Fruit fly (Drosophila melanogaster) whole organism, prepupa: ENCODE data around the gene Bap111.

Experiments used
- CG10669 ChIP-seq: fragments of 200-800 bp; sonication (Bioruptor generic); optimal IDR thresholded peaks from 3 replicates; lab custom pipeline; 2018; ENCODE audit warnings: missing biosample characterization, mild to moderate bottlenecking, missing genetic modification characterization, moderate library complexity
- CG11294 ChIP-seq: fragments of 200-800 bp; sonication (Bioruptor generic); IDR thresholded peaks from 2 replicates; pipeline ENCODE4 v1.3.6; 2022; ENCODE audit warnings: missing biosample characterization, missing genetic modification characterization
- CG15336 ChIP-seq: fragments of 200-800 bp; sonication (Bioruptor generic); IDR thresholded peaks from 2 replicates; pipeline ENCODE4 v1.3.6; 2022; ENCODE audit warnings: missing biosample characterization, missing genetic modification characterization
- CG16779 ChIP-seq: fragments of 200-800 bp; sonication (Bioruptor generic); optimal IDR thresholded peaks from 3 replicates; lab custom pipeline; 2017; ENCODE audit warnings: missing biosample characterization, mild to moderate bottlenecking, missing genetic modification characterization
- CG31627 ChIP-seq: fragments of 200-800 bp; sonication (Bioruptor generic); optimal IDR thresholded peaks from 3 replicates; lab custom pipeline; 2016; ENCODE audit warnings: missing biosample characterization, missing genetic modification characterization
- CG32006 ChIP-seq: fragments of 200-800 bp; sonication (Bioruptor generic); optimal IDR thresholded peaks from 3 replicates; lab custom pipeline; 2017; ENCODE audit warnings: missing biosample characterization, mild to moderate bottlenecking, missing genetic modification characterization
- CG34406 ChIP-seq: fragments of 200-800 bp; sonication (Bioruptor generic); optimal IDR thresholded peaks from 3 replicates; lab custom pipeline; 2016; ENCODE audit warnings: missing biosample characterization, missing genetic modification characterization
- CG3919 ChIP-seq: fragments of 200-800 bp; sonication (Bioruptor generic); optimal IDR thresholded peaks from 3 replicates; lab custom pipeline; 2016; ENCODE audit warnings: missing biosample characterization, missing genetic modification characterization
- CG4318 ChIP-seq: fragments of 200-800 bp; sonication (Bioruptor generic); optimal IDR thresholded peaks from 3 replicates; lab custom pipeline; 2017; ENCODE audit warnings: missing biosample characterization, mild to moderate bottlenecking, missing genetic modification characterization
- CG6163 ChIP-seq: fragments of 200-800 bp; sonication (Bioruptor generic); IDR thresholded peaks from 3 replicates; pipeline ENCODE4 v1.3.6; 2022; ENCODE audit warnings: missing biosample characterization, missing genetic modification characterization
- CG6276 ChIP-seq: fragments of 200-800 bp; sonication (Bioruptor generic); optimal IDR thresholded peaks from 2 replicates; lab custom pipeline; 2017; ENCODE audit warnings: missing biosample characterization, mild to moderate bottlenecking, missing genetic modification characterization
- CG6792 ChIP-seq: fragments of 200-800 bp; sonication (Bioruptor generic); optimal IDR thresholded peaks from 3 replicates; lab custom pipeline; 2016; ENCODE audit warnings: missing biosample characterization, missing genetic modification characterization
- CG6808 ChIP-seq: fragments of 200-800 bp; sonication (Bioruptor generic); optimal IDR thresholded peaks from 3 replicates; lab custom pipeline; 2017; ENCODE audit warnings: missing biosample characterization, missing genetic modification characterization, mild to moderate bottlenecking, moderate library complexity, missing genetic modification reagents
- CG7368 ChIP-seq: fragments of 200-800 bp; sonication (Bioruptor generic); optimal IDR thresholded peaks from 3 replicates; lab custom pipeline; 2016; ENCODE audit warnings: missing biosample characterization, missing genetic modification characterization
- CG8119 ChIP-seq: fragments of 200-800 bp; sonication (Bioruptor generic); IDR thresholded peaks from 3 replicates; pipeline ENCODE4 v1.3.6; 2022; ENCODE audit warnings: missing biosample characterization, missing genetic modification characterization
- CG8632 ChIP-seq: fragments of 200-800 bp; sonication (Bioruptor generic); optimal IDR thresholded peaks from 3 replicates; lab custom pipeline; 2016; ENCODE audit warnings: missing biosample characterization, missing genetic modification characterization
- Eip75B ChIP-seq: fragments of 200-800 bp; sonication (Bioruptor generic); optimal IDR thresholded peaks from 3 replicates; lab custom pipeline; 2016; ENCODE audit warnings: missing biosample characterization, missing genetic modification characterization
- Eip78C ChIP-seq: fragments of 200-800 bp; sonication (Bioruptor generic); peaks from one replicate; lab custom pipeline; 2016; ENCODE audit warnings: missing biosample characterization, missing genetic modification characterization
- Eip93F ChIP-seq: fragments of 200-800 bp; sonication (Bioruptor generic); optimal IDR thresholded peaks from 2 replicates; lab custom pipeline; 2016; ENCODE audit warnings: missing biosample characterization, mild to moderate bottlenecking, missing genetic modification characterization
- Ets21C ChIP-seq: fragments of 200-800 bp; sonication (Bioruptor generic); optimal IDR thresholded peaks from 3 replicates; lab custom pipeline; 2016; ENCODE audit warnings: missing biosample characterization, missing genetic modification characterization
- Hr39 ChIP-seq: fragments of 200-800 bp; sonication (Bioruptor generic); optimal IDR thresholded peaks from 2 replicates; lab custom pipeline; 2016; ENCODE audit warnings: missing biosample characterization, missing genetic modification characterization
- Hr4 ChIP-seq: fragments of 200-800 bp; sonication (Bioruptor generic); optimal IDR thresholded peaks from 3 replicates; lab custom pipeline; 2016; ENCODE audit warnings: missing biosample characterization, missing genetic modification characterization
- Lpt ChIP-seq: fragments of 200-800 bp; sonication (Bioruptor generic); optimal IDR thresholded peaks from 3 replicates; lab custom pipeline; 2016; ENCODE audit warnings: missing biosample characterization, missing genetic modification characterization
- OdsH ChIP-seq: fragments of 200-800 bp; sonication (Bioruptor generic); optimal IDR thresholded peaks from 3 replicates; lab custom pipeline; 2016; ENCODE audit warnings: missing biosample characterization, missing genetic modification characterization
- Sox102F ChIP-seq: fragments of 200-800 bp; sonication (Bioruptor generic); optimal IDR thresholded peaks from 2 replicates; lab custom pipeline; 2016; ENCODE audit warnings: missing biosample characterization, mild to moderate bottlenecking, missing genetic modification characterization
- Sox14 ChIP-seq: fragments of 200-800 bp; sonication (Bioruptor generic); optimal IDR thresholded peaks from 3 replicates; lab custom pipeline; 2016; ENCODE audit warnings: missing biosample characterization, missing genetic modification characterization
- Sox15 ChIP-seq: fragments of 200-800 bp; sonication (Bioruptor generic); optimal IDR thresholded peaks from 3 replicates; lab custom pipeline; 2016; ENCODE audit warnings: missing biosample characterization, missing genetic modification characterization
- achi ChIP-seq: fragments of 200-800 bp; sonication (Bioruptor generic); optimal IDR thresholded peaks from 3 replicates; lab custom pipeline; 2016; ENCODE audit warnings: missing biosample characterization, missing genetic modification characterization
- acj6 ChIP-seq: fragments of 200-800 bp; sonication (Bioruptor generic); optimal IDR thresholded peaks from 3 replicates; lab custom pipeline; 2016; ENCODE audit warnings: missing biosample characterization, missing genetic modification characterization
- cyc ChIP-seq: fragments of 200-800 bp; sonication (Bioruptor generic); optimal IDR thresholded peaks from 3 replicates; lab custom pipeline; 2016; ENCODE audit warnings: missing biosample characterization, missing genetic modification characterization
- dac ChIP-seq: fragments of 200-800 bp; sonication (Bioruptor generic); optimal IDR thresholded peaks from 2 replicates; lab custom pipeline; 2017; ENCODE audit warnings: missing biosample characterization, mild to moderate bottlenecking, missing genetic modification characterization
- dsx ChIP-seq: fragments of 200-800 bp; optimal IDR thresholded peaks from 3 replicates; lab custom pipeline; 2019; ENCODE audit warnings: missing biosample characterization, mild to moderate bottlenecking, missing genetic modification characterization, moderate library complexity; ENCODE audit not compliant: poor library complexity, severe bottlenecking
- eg ChIP-seq: fragments of 200-800 bp; sonication (Bioruptor generic); IDR thresholded peaks from 3 replicates; pipeline ENCODE4 v1.3.6; 2022; ENCODE audit warnings: missing biosample characterization, missing genetic modification characterization
- esn ChIP-seq: fragments of 200-800 bp; sonication (Bioruptor generic); optimal IDR thresholded peaks from 2 replicates; lab custom pipeline; 2016; ENCODE audit warnings: missing biosample characterization, mild to moderate bottlenecking, missing genetic modification characterization, moderate library complexity
- fd59A ChIP-seq: fragments of 200-800 bp; sonication (Bioruptor generic); optimal IDR thresholded peaks from 2 replicates; lab custom pipeline; 2017; ENCODE audit warnings: missing biosample characterization, mild to moderate bottlenecking, missing genetic modification characterization, missing genetic modification reagents
- fkh ChIP-seq: fragments of 200-800 bp; sonication (Bioruptor generic); optimal IDR thresholded peaks from 3 replicates; lab custom pipeline; 2017; ENCODE audit warnings: missing biosample characterization, mild to moderate bottlenecking, missing genetic modification characterization, moderate library complexity
- lz ChIP-seq: fragments of 200-800 bp; sonication (Bioruptor generic); optimal IDR thresholded peaks from 3 replicates; lab custom pipeline; 2016; ENCODE audit warnings: missing biosample characterization, missing genetic modification characterization
- pdm3 ChIP-seq: fragments of 200-800 bp; sonication (Bioruptor generic); optimal IDR thresholded peaks from 3 replicates; lab custom pipeline; 2016; ENCODE audit warnings: missing biosample characterization, missing genetic modification characterization
- salr ChIP-seq, 2 experiments: fragments of 200-800 bp; sonication (Bioruptor generic); optimal IDR thresholded peaks; 3 replicates each; lab custom pipeline; 2016 to 2018; ENCODE audit warnings: missing biosample characterization in 2 of 2, missing genetic modification characterization in 2 of 2, mild to moderate bottlenecking in 1 of 2
- spab ChIP-seq: fragments of 200-800 bp; sonication (Bioruptor generic); optimal IDR thresholded peaks from 2 replicates; lab custom pipeline; 2017; ENCODE audit warnings: missing biosample characterization, mild to moderate bottlenecking, missing genetic modification characterization, missing genetic modification reagents
- ss ChIP-seq, 2 experiments: fragments of 200-800 bp; sonication (Bioruptor generic); optimal IDR thresholded peaks; 2 replicates in 1 of 2; 3 replicates in 1 of 2; lab custom pipeline; 2017 to 2018; ENCODE audit warnings: mild to moderate bottlenecking in 2 of 2, missing biosample characterization in 2 of 2, missing genetic modification characterization in 2 of 2, moderate library complexity in 1 of 2
- svp ChIP-seq: fragments of 200-800 bp; sonication (Bioruptor generic); peaks from one replicate; lab custom pipeline; 2016; ENCODE audit warnings: missing biosample characterization, missing genetic modification characterization
- topi ChIP-seq: fragments of 200-800 bp; sonication (Bioruptor generic); optimal IDR thresholded peaks from 3 replicates; lab custom pipeline; 2016; ENCODE audit warnings: missing biosample characterization, missing genetic modification characterization
- vri ChIP-seq: fragments of 200-800 bp; sonication (Bioruptor generic); optimal IDR thresholded peaks from 3 replicates; lab custom pipeline; 2016; ENCODE audit warnings: missing biosample characterization, mild to moderate bottlenecking, missing genetic modification characterization

Gene Bap111

dm6 chrX:9119671-9120364, 29.3 kb upstream of the Bap111 start:
- TF ChIP-seq spab (GFP tag; lab: Kevin White, UChicago) (no peak), svp (peak; percentile 53), CG6792 (GFP tag; lab: Kevin White, UChicago) (no peak), Eip78C (GFP tag; lab: Kevin White, UChicago) (peak; percentile 49), CG3919 (peak; percentile 2), Sox15 (GFP tag; lab: Kevin White, UChicago) (no peak), lz (GFP tag; lab: Kevin White, UChicago) (no peak), CG32006 (GFP tag; lab: Kevin White, UChicago) (peak; percentile 32), fd59A (no peak), fkh (GFP tag; lab: Kevin White, UChicago) (no peak), CG7368 (GFP tag; lab: Kevin White, UChicago) (no peak), CG8632 (GFP tag; lab: Kevin White, UChicago) (no peak), Sox102F (GFP tag; lab: Kevin White, UChicago) (no peak), CG6163 (0 out of 3 replicates have a peak, but pooled peaks have one; percentile 25), CG11294 (no peak), CG4318 (GFP tag; lab: Kevin White, UChicago) (no peak)

DNA sequence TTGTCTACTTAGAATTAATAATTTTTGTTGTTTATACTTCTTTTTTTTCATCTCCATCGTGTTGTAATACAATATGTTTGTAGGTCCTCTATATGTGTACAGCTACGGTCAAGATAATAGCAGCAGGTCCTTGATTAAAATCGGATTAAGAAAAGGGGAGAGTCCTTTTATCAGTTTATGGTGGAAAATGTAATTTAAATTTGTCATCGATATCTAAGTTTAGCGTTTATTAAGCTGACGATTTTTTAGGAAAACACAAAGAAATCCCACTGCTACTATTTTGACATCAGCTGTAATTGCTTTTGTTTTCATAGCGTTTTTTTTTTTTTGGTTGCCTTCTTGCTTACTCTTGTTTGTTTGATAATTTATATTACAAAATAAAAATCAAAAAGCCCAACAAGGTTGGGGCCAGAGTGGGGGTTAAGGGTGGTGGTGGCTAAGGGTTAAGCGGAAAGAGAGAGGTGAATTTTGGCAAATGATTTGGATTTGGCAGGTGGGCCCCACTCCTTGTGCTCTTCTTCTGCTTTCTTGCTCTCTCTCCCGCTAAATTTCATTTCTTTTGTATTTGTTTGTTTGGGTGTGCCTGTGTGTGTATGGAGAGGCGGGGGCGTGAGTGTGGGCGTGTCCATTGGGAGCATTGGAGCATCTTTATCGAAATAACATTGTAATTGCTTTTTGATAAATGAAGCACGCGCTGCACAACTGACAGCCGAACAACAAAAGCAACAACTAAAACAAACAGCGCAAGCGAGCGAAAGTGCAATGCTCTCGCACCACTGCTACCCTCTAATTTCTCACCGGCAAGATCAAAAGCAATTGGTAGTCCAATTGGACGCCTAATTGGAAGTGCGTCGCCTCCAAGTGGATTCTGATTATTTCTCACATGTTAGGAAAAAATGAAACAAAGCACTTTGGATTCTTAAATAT, 28.0 kb upstream of the Bap111 start:
- TF ChIP-seq acj6 (GFP tag; lab: Kevin White, UChicago): peak; percentile 18
- TF ChIP-seq esn (GFP tag; lab: Kevin White, UChicago): peak; percentile 44
- TF ChIP-seq Eip93F: no peak
- TF ChIP-seq spab (GFP tag; lab: Kevin White, UChicago): peak; percentile 18
- TF ChIP-seq Sox15 (GFP tag; lab: Kevin White, UChicago): no peak
- peak; percentile 40 for TF ChIP-seq Sox14 (GFP tag; lab: Kevin White, UChicago)
- TF ChIP-seq Lpt (GFP tag; lab: Kevin White, UChicago): no peak
- peak; percentile 28; the same call in 1 of the 3 replicates for TF ChIP-seq CG6163
- TF ChIP-seq CG6808 (GFP tag; lab: Kevin White, UChicago): peak; percentile 9
- no peak for TF ChIP-seq ss (GFP tag; optimal IDR thresholded peaks at IDR 0.05; lab: Kevin White, UChicago)
- TF ChIP-seq pdm3 (GFP tag; lab: Kevin White, UChicago): peak; percentile 34
- peak; percentile 25 for TF ChIP-seq CG31627 (GFP tag; lab: Kevin White, UChicago)
- peak; percentile 23 for TF ChIP-seq CG6276 (GFP tag; lab: Kevin White, UChicago)
- peak; percentile 33 for TF ChIP-seq vri
- no peak for TF ChIP-seq CG8632 (GFP tag; lab: Kevin White, UChicago)
- peak; percentile 30; the same call in 1 of the 3 replicates for TF ChIP-seq CG8119 (GFP tag; lab: Robert Waterston, UW)
- peak; percentile 34 for TF ChIP-seq Eip75B (GFP tag; lab: Kevin White, UChicago)
- no peak for TF ChIP-seq CG16779 (tag; lab: Kevin White, UChicago)
- peak; percentile 45 for TF ChIP-seq Hr39 (GFP tag; lab: Kevin White, UChicago)
- TF ChIP-seq lz (GFP tag; lab: Kevin White, UChicago): peak; percentile 35
- TF ChIP-seq Eip78C (GFP tag; lab: Kevin White, UChicago): peak; percentile 83
- peak; percentile 1 for TF ChIP-seq achi (GFP tag; lab: Kevin White, UChicago)
- TF ChIP-seq CG7368 (GFP tag; lab: Kevin White, UChicago): no peak
- peak; percentile 9 for TF ChIP-seq dsx (GFP tag; lab: Kevin White, UChicago)
- peak; percentile 8 for TF ChIP-seq CG34406
- peak; percentile 80 for TF ChIP-seq svp
- peak; percentile 55 for TF ChIP-seq Sox102F (GFP tag; lab: Kevin White, UChicago)
- TF ChIP-seq CG15336 (GFP tag; lab: Robert Waterston, UW): peak; percentile 60
- TF ChIP-seq salr (GFP tag; optimal IDR thresholded peaks at IDR 0.05; lab: Kevin White, UChicago): no peak
- TF ChIP-seq Hr4 (GFP tag; lab: Kevin White, UChicago): peak; percentile 46
- TF ChIP-seq CG32006 (GFP tag; lab: Kevin White, UChicago): peak; percentile 27
- TF ChIP-seq fkh (GFP tag; lab: Kevin White, UChicago): peak; percentile 26
- peak; percentile 35 for TF ChIP-seq OdsH
- TF ChIP-seq cyc: peak; percentile 44
- TF ChIP-seq dac (GFP tag; lab: Kevin White, UChicago): no peak
- TF ChIP-seq eg: peak; percentile 50; the same call in 1 of the 3 replicates
- TF ChIP-seq Ets21C (GFP tag; lab: Kevin White, UChicago): peak; percentile 26
- peak; percentile 56 for TF ChIP-seq topi (GFP tag; lab: Kevin White, UChicago)
- peak; percentile 4 for TF ChIP-seq CG6792 (GFP tag; lab: Kevin White, UChicago)
- peak; percentile 30 for TF ChIP-seq CG10669 (GFP tag; lab: Kevin White, UChicago)
